Fruit fly (Drosophila melanogaster): ENCODE data around the gene ppk18.

DNA sequence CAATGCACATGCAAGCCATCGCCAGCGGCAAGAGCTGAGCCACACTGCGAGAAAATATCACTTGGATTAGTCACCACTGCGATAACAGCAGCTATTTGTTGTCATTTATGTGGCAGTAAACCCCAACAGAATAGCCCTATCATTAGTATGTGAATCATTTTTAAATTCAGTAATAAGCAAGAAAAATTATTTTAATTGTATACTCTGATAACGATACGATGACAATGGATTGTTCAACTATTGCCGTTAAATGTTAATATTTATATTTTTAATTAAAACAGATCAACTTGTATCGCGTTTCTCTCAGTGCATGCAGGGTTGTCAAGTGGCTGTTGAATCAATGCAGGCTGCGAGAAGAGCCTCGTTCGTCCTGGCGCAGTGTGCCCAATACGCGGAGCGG lies 33.0 kb downstream of the ppk18 start:
- TF ChIP-seq psq (optimal IDR thresholded peaks at IDR 0.05) (no peak), pan (optimal IDR thresholded peaks at IDR 0.05) (no peak), CG8478 (optimal IDR thresholded peaks at IDR 0.05) (no peak), usp (GFP tag; optimal IDR thresholded peaks at IDR 0.05) (no peak), EcR (GFP tag; optimal IDR thresholded peaks at IDR 0.05) (no peak)

Data from whole organism.